Fruit fly (Drosophila melanogaster): ENCODE measurements around the gene DCX-EMAP.

Gene DCX-EMAP

DNA sequence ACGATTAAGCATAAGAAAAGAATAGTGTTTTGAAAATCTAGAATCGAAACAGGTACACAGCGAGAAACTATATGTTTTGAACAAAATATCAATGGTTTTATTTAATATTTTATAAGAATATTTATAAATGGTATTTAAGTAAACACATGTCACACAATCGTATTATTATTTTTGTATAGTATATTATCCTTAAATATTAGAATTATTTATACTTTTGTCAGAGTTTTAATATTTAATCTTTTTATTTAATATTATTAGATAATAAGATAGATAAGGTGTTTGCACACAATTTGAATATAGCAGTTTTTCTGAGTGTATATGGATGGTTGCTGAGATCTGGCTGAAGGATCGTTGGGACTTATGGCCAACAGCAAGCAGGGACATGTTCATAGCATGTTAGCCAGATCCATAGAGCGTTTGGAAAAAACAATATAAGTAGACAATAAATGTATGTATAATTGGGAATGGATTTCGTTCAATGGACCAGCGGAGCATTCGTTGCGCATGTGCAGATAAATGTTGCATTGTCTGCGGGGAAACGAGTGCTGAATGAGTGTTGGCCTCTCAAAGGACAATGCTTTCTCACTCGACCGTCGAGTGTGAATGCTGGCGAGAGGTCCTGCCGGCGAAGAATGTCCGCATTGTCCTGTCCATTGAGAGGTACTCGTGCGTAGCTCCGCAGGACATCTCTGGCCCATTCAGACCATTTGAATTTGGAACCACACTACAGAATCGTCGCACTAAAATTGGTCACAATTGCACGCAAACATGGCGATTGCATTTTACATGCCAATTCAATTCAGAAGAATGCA lies 49.5 kb downstream of the DCX-EMAP start (continued):
- TF ChIP-seq CG12155 (GFP tag; optimal IDR thresholded peaks at IDR 0.05) (no peak), twi (tag; optimal IDR thresholded peaks at IDR 0.05) (peak; percentile 97), pfk (GFP tag; optimal IDR thresholded peaks at IDR 0.05) (no peak), Blimp-1 (GFP tag; optimal IDR thresholded peaks at IDR 0.05) (no peak), CG15479 (GFP tag; optimal IDR thresholded peaks at IDR 0.05) (peak; percentile 59), Abd-B (GFP tag; optimal IDR thresholded peaks at IDR 0.05) (no peak), CG6689 (GFP tag; IDR thresholded peaks at IDR 0.05) (no peak), D (optimal IDR thresholded peaks at IDR 0.05) (peak; percentile 100), D (GFP tag; optimal IDR thresholded peaks at IDR 0.05) (no peak), CG3995 (GFP tag; optimal IDR thresholded peaks at IDR 0.05) (no peak), Ada2b (GFP tag; IDR thresholded peaks at IDR 0.05) (no peak), insv (GFP tag; optimal IDR thresholded peaks at IDR 0.05) (no peak), zf30C (GFP tag; optimal IDR thresholded peaks at IDR 0.05) (peak; percentile 64), wdn (GFP tag; IDR thresholded peaks at IDR 0.05) (no peak), CG8478 (optimal IDR thresholded peaks at IDR 0.05) (no peak), CG33213 (GFP tag; optimal IDR thresholded peaks at IDR 0.05) (no peak), HmgD (GFP tag; optimal IDR thresholded peaks at IDR 0.05) (no peak), CG7745 (tag; optimal IDR thresholded peaks at IDR 0.05) (no peak), CG3838 (GFP tag; optimal IDR thresholded peaks at IDR 0.05) (no peak), pho (GFP tag; optimal IDR thresholded peaks at IDR 0.05) (no peak), Ptx1 (GFP tag; IDR thresholded peaks at IDR 0.05) (no peak), phol (tag; optimal IDR thresholded peaks at IDR 0.05) (peak; percentile 12), CG8359 (GFP tag; optimal IDR thresholded peaks at IDR 0.05; ENCODE audit: borderline replicate concordance) (no peak), da (GFP tag; optimal IDR thresholded peaks at IDR 0.05) (no peak), CG30020 (tag; optimal IDR thresholded peaks at IDR 0.05) (no peak), CG7271 (tag; optimal IDR thresholded peaks at IDR 0.05) (peak; percentile 9), kay (GFP tag; optimal IDR thresholded peaks at IDR 0.05) (no peak), Dref (GFP tag; IDR thresholded peaks at IDR 0.05) (no peak), Atf3 (GFP tag; optimal IDR thresholded peaks at IDR 0.05) (no peak), dati (GFP tag; IDR thresholded peaks at IDR 0.05) (no peak), CG9727 (GFP tag; optimal IDR thresholded peaks at IDR 0.05) (peak; percentile 24), klu (GFP tag; IDR thresholded peaks at IDR 0.05) (no peak), CG11398 (GFP tag; optimal IDR thresholded peaks at IDR 0.05) (no peak), CoRest (tag; optimal IDR thresholded peaks at IDR 0.05) (no peak), CG17829 (tag; optimal IDR thresholded peaks at IDR 0.05) (peak; percentile 39), CG17361 (GFP tag; IDR thresholded peaks at IDR 0.05) (peak; percentile 33; the same call in 1 of the 3 replicates), H15 (GFP tag; IDR thresholded peaks at IDR 0.05) (no peak), CG12236 (GFP tag; optimal IDR thresholded peaks at IDR 0.05) (no peak), H2.0 (GFP tag; IDR thresholded peaks at IDR 0.05) (no peak), CG14441 (GFP tag; IDR thresholded peaks at IDR 0.05) (no peak), CG12769 (tag; optimal IDR thresholded peaks at IDR 0.05) (no peak), Myb (GFP tag; optimal IDR thresholded peaks at IDR 0.05) (no peak), Meics (GFP tag; optimal IDR thresholded peaks at IDR 0.05) (no peak), ase (GFP tag; IDR thresholded peaks at IDR 0.05) (no peak), CG11696 (GFP tag; IDR thresholded peaks at IDR 0.05) (no peak), exex (tag; optimal IDR thresholded peaks at IDR 0.05) (no peak), Adf1 (GFP tag; IDR thresholded peaks at IDR 0.05) (no peak), sc (optimal IDR thresholded peaks at IDR 0.05) (no peak), sc (GFP tag; optimal IDR thresholded peaks at IDR 0.05) (no peak), CG7556 (GFP tag; optimal IDR thresholded peaks at IDR 0.05) (no peak), CG2202 (tag; optimal IDR thresholded peaks at IDR 0.05) (no peak), odd (GFP tag; optimal IDR thresholded peaks at IDR 0.05) (no peak)
